Worm (Caenorhabditis elegans): Measurements from ENCODE around the gene bath-37.

- TF ChIP-seq lin-13 (tag; optimal IDR thresholded peaks at IDR 0.05) (no peak), elt-1 (tag; optimal IDR thresholded peaks at IDR 0.05; ENCODE audit: borderline replicate concordance, insufficient read depth) (no peak), mab-5 (tag; optimal IDR thresholded peaks at IDR 0.05) (no peak), M03D4.4 (tag; optimal IDR thresholded peaks at IDR 0.05) (no peak), nhr-237 (tag; optimal IDR thresholded peaks at IDR 0.05) (no peak), pha-4 (tag; optimal IDR thresholded peaks at IDR 0.05) (no peak), ces-1 (GFP tag; optimal IDR thresholded peaks at IDR 0.05) (no peak), ceh-43 (GFP tag; optimal IDR thresholded peaks at IDR 0.05) (no peak), nhr-12 (tag; optimal IDR thresholded peaks at IDR 0.05) (no peak), unc-62 (GFP tag; optimal IDR thresholded peaks at IDR 0.05) (no peak)
Observed at ce11 chrIV:12034776-12035175, 33.9 kb upstream of the bath-37 start.

Measured in whole organism, mixed stage, embryonic.